Worm (Caenorhabditis elegans): ENCODE measurements around the gene zfp-1.

DNA sequence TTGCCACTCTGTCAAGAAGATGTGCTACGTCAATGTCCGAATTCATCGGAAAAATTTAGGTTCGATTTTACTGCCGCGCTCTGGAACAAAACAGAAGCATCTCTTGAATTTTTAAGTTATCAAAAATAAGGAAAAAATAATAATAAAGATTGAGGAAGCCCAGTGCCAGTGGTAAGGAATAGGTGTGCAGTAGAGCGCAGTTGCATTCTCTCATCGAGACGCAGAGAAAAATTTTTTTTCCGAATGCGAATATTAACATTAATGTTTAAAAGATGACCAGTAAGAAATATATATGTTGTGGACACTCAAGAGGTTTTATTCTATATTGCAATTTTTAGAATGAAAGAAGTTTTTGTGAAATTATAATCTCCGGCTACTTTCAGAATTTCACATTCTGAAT, 56.4 kb downstream of the zfp-1 start:
- TF ChIP-seq sptf-1 (tag; optimal IDR thresholded peaks at IDR 0.05) (no peak), ham-2 (GFP tag; optimal IDR thresholded peaks at IDR 0.05) (no peak), ceh-39 (tag; optimal IDR thresholded peaks at IDR 0.05) (no peak), nhr-237 (tag; optimal IDR thresholded peaks at IDR 0.05) (peak; percentile 40), tbx-8 (GFP tag; optimal IDR thresholded peaks at IDR 0.05) (no peak), flh-1 (GFP tag; optimal IDR thresholded peaks at IDR 0.05) (no peak)
